Worm (Caenorhabditis elegans) whole organism, midembryonic: ENCODE data around the gene T04A11.4.
"Not testable (repeated sequence)": the region's sequence is repeated elsewhere in the genome, so short reads cannot be mapped to it uniquely, and the experiment has no call there.

ENCODE experiments used
- cog-1 ChIP-seq: sonication (generic microtip); optimal IDR thresholded peaks from 2 replicates; lab custom pipeline; 2016; ENCODE audit warnings: missing genetic modification characterization, missing compliant biosample characterization
- flt-1 ChIP-seq: fragments of 200-800 bp; sonication (Bioruptor generic); IDR thresholded peaks from 2 replicates; pipeline ENCODE4 v1.3.6; 2022; ENCODE audit warnings: missing genetic modification characterization, missing compliant biosample characterization
- klf-2 ChIP-seq: fragments of 200-800 bp; sonication (Bioruptor generic); conservative IDR thresholded peaks from 2 replicates; pipeline ENCODE4 v1.3.6; 2022; ENCODE audit warnings: missing genetic modification reagents, missing genetic modification characterization, missing compliant biosample characterization
- med-1 ChIP-seq: sonication (generic microtip); optimal IDR thresholded peaks from 2 replicates; lab custom pipeline; 2017; ENCODE audit warnings: missing genetic modification characterization, mild to moderate bottlenecking, missing compliant biosample characterization, antibody characterized with exemption, missing genetic modification reagents; ENCODE audit not compliant: insufficient read depth
- ztf-29 ChIP-seq: fragments of 200-800 bp; sonication (Bioruptor generic); IDR thresholded peaks from 2 replicates; pipeline ENCODE4 v1.3.6; 2022; ENCODE audit warnings: missing genetic modification reagents, missing genetic modification characterization, missing compliant biosample characterization

DNA sequence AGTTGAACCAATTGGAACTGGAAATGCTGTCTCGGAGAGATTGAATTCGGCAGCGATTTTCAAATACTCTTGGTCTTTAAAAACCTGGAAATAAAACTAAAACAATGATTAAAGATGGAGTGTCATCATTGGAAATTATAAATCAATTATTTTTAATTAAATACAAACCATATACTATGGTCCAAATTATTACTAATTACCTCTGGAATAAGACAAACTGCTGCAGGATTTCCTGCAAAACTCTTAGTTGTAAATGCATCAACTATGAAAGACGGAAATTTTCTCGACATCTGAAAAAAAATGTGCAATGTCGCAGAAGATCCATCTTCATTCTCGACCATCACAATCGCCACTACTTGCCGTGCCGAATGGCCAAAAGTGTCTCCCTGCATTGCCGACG, 5.7 kb downstream of the T04A11.4 start, which contains the start of gene igdb-1:
- not testable (repeated sequence) for TF ChIP-seq med-1 (GFP tag; lab: Kevin White, UChicago); klf-2 (GFP tag; lab: Robert Waterston, UW); cog-1 (tag; lab: Kevin White, UChicago); flt-1; ztf-29 (GFP tag; lab: Robert Waterston, UW)
